Fruit fly (Drosophila melanogaster) whole organism, embryonic: ENCODE data around the gene Zaf1.

Source experiments
- ATbp ChIP-seq: fragments of 200-800 bp; sonication (Bioruptor generic); optimal IDR thresholded peaks from 2 replicates; lab custom pipeline; 2017; ENCODE audit warnings: missing biosample characterization, mild to moderate bottlenecking, missing genetic modification characterization, missing genetic modification reagents
- Bdp1 ChIP-seq: fragments of 200-800 bp; sonication (Bioruptor generic); optimal IDR thresholded peaks from 3 replicates; lab custom pipeline; 2016; ENCODE audit warnings: missing biosample characterization, missing genetic modification characterization
- CG10267 ChIP-seq: fragments of 200-800 bp; sonication (Bioruptor generic); optimal IDR thresholded peaks from 2 replicates; lab custom pipeline; 2018; ENCODE audit warnings: missing biosample characterization, mild to moderate bottlenecking, missing genetic modification characterization, moderate library complexity
- CG11085 ChIP-seq: fragments of 200-800 bp; sonication (Bioruptor generic); IDR thresholded peaks from 2 replicates; pipeline ENCODE4 v1.3.6; 2022; ENCODE audit warnings: missing biosample characterization, missing genetic modification characterization
- CG12071 ChIP-seq: fragments of 200-800 bp; sonication (Bioruptor generic); optimal IDR thresholded peaks from 3 replicates; lab custom pipeline; 2018; ENCODE audit warnings: missing biosample characterization, mild to moderate bottlenecking, missing genetic modification characterization
- CG13424 ChIP-seq: fragments of 200-800 bp; sonication (Bioruptor generic); optimal IDR thresholded peaks from 2 replicates; lab custom pipeline; 2019; ENCODE audit warnings: missing biosample characterization, mild to moderate bottlenecking, missing genetic modification characterization, moderate library complexity
- CG17829 ChIP-seq: fragments of 200-800 bp; optimal IDR thresholded peaks from 2 replicates; lab custom pipeline; 2019; ENCODE audit warnings: missing biosample characterization, mild to moderate bottlenecking, missing genetic modification characterization, moderate library complexity
- CG1832 ChIP-seq: fragments of 200-800 bp; sonication (Bioruptor generic); optimal IDR thresholded peaks from 2 replicates; lab custom pipeline; 2017; ENCODE audit warnings: missing biosample characterization, mild to moderate bottlenecking, missing genetic modification characterization, inconsistent platforms
- CG18764 ChIP-seq: fragments of 200-800 bp; sonication (Bioruptor generic); optimal IDR thresholded peaks from 3 replicates; lab custom pipeline; 2016; ENCODE audit warnings: missing biosample characterization, missing genetic modification characterization
- CG31365 ChIP-seq: fragments of 200-800 bp; sonication (Bioruptor generic); optimal IDR thresholded peaks from 2 replicates; lab custom pipeline; 2018; ENCODE audit warnings: missing biosample characterization, mild to moderate bottlenecking, missing genetic modification characterization
- CG32532 ChIP-seq: fragments of 200-800 bp; sonication (Bioruptor generic); IDR thresholded peaks from 2 replicates; pipeline ENCODE4 v1.3.6; 2022; ENCODE audit warnings: missing biosample characterization, missing genetic modification characterization
- CG34224 ChIP-seq: fragments of 200-800 bp; sonication (Bioruptor generic); IDR thresholded peaks from 3 replicates; pipeline ENCODE4 v1.3.6; 2022; ENCODE audit warnings: missing biosample characterization, missing genetic modification characterization; ENCODE audit not compliant: partially characterized antibody
- CG34422 ChIP-seq: fragments of 200-800 bp; sonication (Bioruptor generic); IDR thresholded peaks from 3 replicates; pipeline ENCODE4 v1.3.6; 2022; ENCODE audit warnings: missing biosample characterization, missing genetic modification characterization
- CG4360 ChIP-seq: fragments of 200-800 bp; sonication (Bioruptor generic); IDR thresholded peaks from 2 replicates; pipeline ENCODE4 v1.3.6; 2022; ENCODE audit warnings: missing biosample characterization, missing genetic modification characterization
- CG6654 ChIP-seq: fragments of 200-800 bp; sonication (Bioruptor generic); optimal IDR thresholded peaks from 2 replicates; lab custom pipeline; 2017; ENCODE audit warnings: missing biosample characterization, mild to moderate bottlenecking, missing genetic modification characterization
- CG6854 ChIP-seq: fragments of 200-800 bp; sonication (Bioruptor generic); optimal IDR thresholded peaks from 3 replicates; lab custom pipeline; 2017; ENCODE audit warnings: missing biosample characterization, mild to moderate bottlenecking, missing genetic modification characterization
- CG8089 ChIP-seq: fragments of 200-800 bp; sonication (Bioruptor generic); optimal IDR thresholded peaks from 3 replicates; lab custom pipeline; 2016; ENCODE audit warnings: missing biosample characterization, missing genetic modification characterization
- CG9215 ChIP-seq: fragments of 200-800 bp; sonication (Bioruptor generic); IDR thresholded peaks from 2 replicates; pipeline ENCODE4 v1.3.6; 2022; ENCODE audit warnings: missing biosample characterization, missing genetic modification characterization
- CrebB ChIP-seq: fragments of 200-800 bp; sonication (Bioruptor generic); optimal IDR thresholded peaks from 3 replicates; lab custom pipeline; 2018; ENCODE audit warnings: missing biosample characterization, mild to moderate bottlenecking, missing genetic modification characterization
- Deaf1 ChIP-seq: fragments of 200-800 bp; optimal IDR thresholded peaks from 3 replicates; lab custom pipeline; 2019; ENCODE audit warnings: missing biosample characterization, mild to moderate bottlenecking, missing genetic modification characterization, moderate library complexity
- Dfd ChIP-seq, 2 experiments: fragments of >200 bp; optimal IDR thresholded peaks; 2 replicates each; lab custom pipeline; 2017; ENCODE audit warnings: missing biosample characterization in 2 of 2, missing genetic modification characterization in 2 of 2
- Drgx ChIP-seq: fragments of 200-800 bp; sonication (Bioruptor generic); IDR thresholded peaks from 2 replicates; pipeline ENCODE4 v1.3.6; 2022; ENCODE audit warnings: missing biosample characterization, missing genetic modification characterization
- Elba2 ChIP-seq: fragments of 200-800 bp; sonication (Bioruptor generic); optimal IDR thresholded peaks from 3 replicates; lab custom pipeline; 2016; ENCODE audit warnings: missing biosample characterization, missing genetic modification characterization
- Fer3 ChIP-seq: fragments of 200-800 bp; sonication (Bioruptor generic); optimal IDR thresholded peaks from 2 replicates; lab custom pipeline; 2018; ENCODE audit warnings: missing biosample characterization, mild to moderate bottlenecking, missing genetic modification characterization, moderate library complexity
- H15 ChIP-seq: fragments of 200-800 bp; sonication (Bioruptor generic); IDR thresholded peaks from 3 replicates; pipeline ENCODE4 v1.3.6; 2022; ENCODE audit warnings: missing biosample characterization, missing genetic modification characterization
- H2.0 ChIP-seq: fragments of 200-800 bp; sonication (Bioruptor generic); IDR thresholded peaks from 2 replicates; pipeline ENCODE4 v1.3.6; 2022; ENCODE audit warnings: missing biosample characterization, missing genetic modification characterization
- HHEX ChIP-seq: fragments of 200-800 bp; sonication (Bioruptor generic); optimal IDR thresholded peaks from 3 replicates; lab custom pipeline; 2017; ENCODE audit warnings: missing biosample characterization, mild to moderate bottlenecking, missing genetic modification characterization, missing genetic modification reagents
- HmgZ ChIP-seq: fragments of 200-800 bp; sonication (Bioruptor generic); optimal IDR thresholded peaks from 2 replicates; lab custom pipeline; 2018; ENCODE audit warnings: missing biosample characterization, mild to moderate bottlenecking, missing genetic modification characterization
- Hr3 ChIP-seq: fragments of 200-800 bp; sonication (Bioruptor generic); optimal IDR thresholded peaks from 3 replicates; lab custom pipeline; 2016; ENCODE audit warnings: missing biosample characterization, missing genetic modification characterization
- Med ChIP-seq: fragments of 200-800 bp; sonication (Bioruptor generic); peaks from one replicate; lab custom pipeline; 2016; ENCODE audit warnings: missing biosample characterization, missing genetic modification characterization, mild to moderate bottlenecking, inconsistent platforms, moderate library complexity
- Six4 ChIP-seq: fragments of 200-800 bp; sonication (Bioruptor generic); optimal IDR thresholded peaks from 2 replicates; lab custom pipeline; 2016; ENCODE audit warnings: missing biosample characterization, missing genetic modification characterization
- Ssrp ChIP-seq: fragments of 200-800 bp; sonication (Bioruptor generic); optimal IDR thresholded peaks from 2 replicates; lab custom pipeline; 2018; ENCODE audit warnings: missing biosample characterization, mild to moderate bottlenecking, missing genetic modification characterization, moderate library complexity
- amos ChIP-seq: fragments of 200-800 bp; sonication (Bioruptor generic); IDR thresholded peaks from 2 replicates; pipeline ENCODE4 v1.3.6; 2022; ENCODE audit warnings: missing biosample characterization, missing genetic modification characterization; ENCODE audit not compliant: partially characterized antibody
- ash1 ChIP-seq: fragments of 200-800 bp; sonication (Bioruptor generic); optimal IDR thresholded peaks from 2 replicates; lab custom pipeline; 2018; ENCODE audit warnings: missing biosample characterization, mild to moderate bottlenecking, missing genetic modification characterization
- bowl ChIP-seq: fragments of 200-800 bp; sonication (Bioruptor generic); IDR thresholded peaks from 2 replicates; pipeline ENCODE4 v1.3.6; 2022; ENCODE audit warnings: missing biosample characterization, missing genetic modification characterization
- chinmo ChIP-seq: fragments of 200-800 bp; sonication (Bioruptor generic); IDR thresholded peaks from 4 replicates; pipeline ENCODE4 v1.3.6; 2022; ENCODE audit warnings: missing biosample characterization, missing genetic modification characterization; ENCODE audit not compliant: partially characterized antibody
- chm ChIP-seq: fragments of 200-800 bp; sonication (Bioruptor generic); IDR thresholded peaks from 2 replicates; pipeline ENCODE4 v1.3.6; 2022; ENCODE audit warnings: missing biosample characterization, missing genetic modification characterization
- hb ChIP-seq: fragments of 200-800 bp; sonication (Bioruptor generic); IDR thresholded peaks from 3 replicates; pipeline ENCODE4 v1.3.6; 2022; ENCODE audit warnings: missing biosample characterization, missing genetic modification characterization; ENCODE audit not compliant: partially characterized antibody
- hbn ChIP-seq: fragments of 200-800 bp; sonication (Bioruptor generic); IDR thresholded peaks from 2 replicates; pipeline ENCODE4 v1.3.6; 2022; ENCODE audit warnings: missing biosample characterization, missing genetic modification characterization; ENCODE audit not compliant: partially characterized antibody
- kah ChIP-seq: fragments of 200-800 bp; sonication (Bioruptor generic); optimal IDR thresholded peaks from 2 replicates; lab custom pipeline; 2018; ENCODE audit warnings: missing biosample characterization, mild to moderate bottlenecking, missing genetic modification characterization
- otp ChIP-seq: fragments of 200-800 bp; sonication (Bioruptor generic); IDR thresholded peaks from 3 replicates; pipeline ENCODE4, ENCODE4 v1.3.6; 2022; ENCODE audit warnings: missing biosample characterization, missing genetic modification characterization
- pan ChIP-seq, 4 experiments: fragments of >200 bp in 3 of 4; fragments of 200-800 bp in 1 of 4; sonication (Bioruptor generic) in 1 of 4; optimal IDR thresholded peaks in 3 of 4; IDR thresholded peaks in 1 of 4; 2 replicates each; pipeline versions ENCODE4 v1.3.6 to Lab custom; 2017 to 2022; ENCODE audit warnings: missing biosample characterization in 2 of 4, missing genetic modification characterization in 2 of 4, mixed read lengths in 1 of 4
- pum ChIP-seq: fragments of 200-800 bp; sonication (Bioruptor generic); optimal IDR thresholded peaks from 2 replicates; lab custom pipeline; 2016; ENCODE audit warnings: missing biosample characterization, missing genetic modification characterization
- row ChIP-seq: fragments of 200-800 bp; sonication (Bioruptor generic); IDR thresholded peaks from 3 replicates; pipeline ENCODE4 v1.3.6; 2022; ENCODE audit warnings: missing biosample characterization, missing genetic modification characterization
- sd ChIP-seq: fragments of 200-800 bp; sonication (Bioruptor generic); optimal IDR thresholded peaks from 3 replicates; lab custom pipeline; 2018; ENCODE audit warnings: missing biosample characterization, mild to moderate bottlenecking, missing genetic modification characterization, moderate library complexity
- shn ChIP-seq: fragments of 200-800 bp; sonication (Bioruptor generic); optimal IDR thresholded peaks from 3 replicates; lab custom pipeline; 2016; ENCODE audit warnings: missing biosample characterization, missing genetic modification characterization
- sqz ChIP-seq: fragments of 200-800 bp; sonication (Bioruptor generic); optimal IDR thresholded peaks from 3 replicates; lab custom pipeline; 2018; ENCODE audit warnings: missing biosample characterization, mild to moderate bottlenecking, missing genetic modification characterization

The Zaf1 gene

DNA sequence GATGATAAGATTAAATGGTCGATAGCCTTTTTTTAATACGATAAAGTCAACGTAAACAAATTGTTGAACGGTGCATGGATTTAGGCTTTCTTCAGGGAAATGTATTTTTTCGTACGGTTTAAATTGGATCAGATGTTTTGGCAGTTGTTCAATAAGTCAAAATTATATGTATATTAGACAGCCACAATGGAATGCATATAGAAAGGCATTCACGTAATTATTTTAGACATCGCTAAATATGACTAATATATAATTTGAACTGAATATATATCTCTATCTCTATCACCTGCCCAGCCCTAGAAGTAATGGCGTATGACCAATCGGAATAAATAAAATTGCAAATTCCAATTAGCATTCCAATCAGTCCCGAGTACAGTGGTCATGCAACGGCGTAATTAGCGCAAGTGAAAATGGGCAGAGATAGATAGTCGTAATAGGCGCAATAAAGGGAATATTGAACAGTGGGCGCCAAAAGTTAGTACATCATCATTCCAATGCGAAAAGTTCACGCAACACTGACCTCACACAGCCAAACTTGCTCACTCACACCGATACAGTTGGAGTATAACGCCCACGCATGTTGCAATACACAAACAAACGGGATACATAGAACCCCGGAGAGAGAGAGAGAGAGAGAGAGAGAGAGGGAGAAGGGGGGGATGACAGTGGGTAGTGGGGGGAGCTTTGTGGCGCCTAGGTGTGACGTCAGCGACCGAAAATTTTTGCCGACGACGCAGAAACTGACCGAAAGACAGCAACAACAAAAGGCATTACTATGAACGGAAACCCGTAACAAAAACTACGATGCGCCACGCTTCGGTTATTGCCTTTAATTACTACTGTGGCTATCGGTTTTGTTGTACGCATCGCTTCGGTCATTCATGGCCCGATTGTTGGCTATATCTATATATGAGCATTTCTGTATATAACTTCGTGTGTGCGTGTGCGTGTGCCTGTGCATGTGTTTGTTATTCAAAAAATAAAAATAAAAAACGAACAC lies 23.2 kb upstream of the Zaf1 start (continued):
- peak; percentile 25 for TF ChIP-seq CrebB (tag; lab: Kevin White, UChicago)
- no peak for TF ChIP-seq H15
- no peak for TF ChIP-seq CG4360 (GFP tag; lab: Robert Waterston, UW)
- TF ChIP-seq ash1: peak; percentile 25
- TF ChIP-seq chinmo (GFP tag; lab: Robert Waterston, UW): peak; percentile 87; the same call in 3 of the 4 replicates
- 0 out of 3 replicates have a peak, but pooled peaks have one; percentile 6 for TF ChIP-seq row (GFP tag; lab: Robert Waterston, UW)
- TF ChIP-seq HHEX (GFP tag; lab: Kevin White, UChicago): peak; percentile 18
- TF ChIP-seq CG6654 (GFP tag; lab: Kevin White, UChicago): no peak
- no peak for TF ChIP-seq hb (GFP tag; lab: Robert Waterston, UW)
- peak; percentile 98 for TF ChIP-seq Elba2 (GFP tag; lab: Kevin White, UChicago)
- TF ChIP-seq kah: no peak
- TF ChIP-seq Dfd (GFP tag; optimal IDR thresholded peaks at IDR 0.05; lab: Kevin White, UChicago): no peak
- TF ChIP-seq amos (GFP tag; lab: Robert Waterston, UW): peak; percentile 12; the same call in 1 of the 2 replicates
- no peak for TF ChIP-seq CG13424 (tag; lab: Kevin White, UChicago)
- no peak for TF ChIP-seq CG10267 (tag; lab: Kevin White, UChicago)
- TF ChIP-seq CG12071 (GFP tag; lab: Kevin White, UChicago): no peak
- TF ChIP-seq CG1832: peak; percentile 57
- TF ChIP-seq Drgx (GFP tag; lab: Robert Waterston, UW): peak; percentile 30; the same call in 1 of the 2 replicates
- TF ChIP-seq CG11085: no peak
- TF ChIP-seq CG34224: peak; percentile 14; the same call in 1 of the 3 replicates
- TF ChIP-seq chm: 0 out of 2 replicates have a peak, but pooled peaks have one; percentile 37
- TF ChIP-seq sd: peak; percentile 87

DNA sequence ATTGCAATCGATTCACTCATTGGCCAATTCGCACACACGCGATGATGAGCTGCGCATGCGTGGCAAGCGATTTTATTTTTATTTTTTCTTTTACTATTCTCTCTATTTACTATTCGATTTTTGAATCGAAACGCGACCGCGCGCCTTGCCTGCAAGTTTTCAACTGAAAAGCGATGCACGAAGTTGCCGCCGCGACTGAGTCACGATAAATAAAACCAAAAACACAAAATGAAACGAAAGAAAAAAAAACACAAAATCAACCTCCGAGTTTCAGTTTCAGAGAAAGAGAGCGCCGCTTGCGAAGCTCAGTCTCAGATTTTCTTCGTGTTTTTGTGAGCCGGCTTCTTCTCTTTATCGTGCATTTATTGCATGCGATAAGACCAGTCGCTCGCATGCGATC lies 21.4 kb upstream of the Zaf1 start:
- TF ChIP-seq CG6854 (GFP tag; lab: Kevin White, UChicago): no peak
- TF ChIP-seq otp: 0 out of 3 replicates have a peak, but pooled peaks have one; percentile 4
- peak; percentile 51 for TF ChIP-seq Deaf1 (tag; lab: Kevin White, UChicago)
- no peak for TF ChIP-seq bowl (GFP tag; lab: Robert Waterston, UW)
- TF ChIP-seq CG8089: no peak
- TF ChIP-seq Fer3: no peak
- 0 out of 2 replicates have a peak, but pooled peaks have one; percentile 23 for TF ChIP-seq Drgx (GFP tag; lab: Robert Waterston, UW)
- no peak for TF ChIP-seq CG31365
- TF ChIP-seq CG9215: no peak
- TF ChIP-seq chinmo (GFP tag; lab: Robert Waterston, UW): 0 out of 4 replicates have a peak, but pooled peaks have one; percentile 74
- no peak for TF ChIP-seq Six4 (GFP tag; lab: Kevin White, UChicago)
- no peak for TF ChIP-seq Hr3
- peak; percentile 62 for TF ChIP-seq sqz (GFP tag; lab: Kevin White, UChicago)
- peak; percentile 2 for TF ChIP-seq ATbp (GFP tag; lab: Kevin White, UChicago)
- no peak for TF ChIP-seq pum
- peak; percentile 49 for TF ChIP-seq Med (GFP tag; lab: Kevin White, UChicago)
- TF ChIP-seq Ssrp (tag; lab: Kevin White, UChicago): no peak
- no peak for TF ChIP-seq HHEX (GFP tag; lab: Kevin White, UChicago)
- no peak for TF ChIP-seq HmgZ (tag; lab: Kevin White, UChicago)
- TF ChIP-seq Bdp1 (GFP tag; lab: Kevin White, UChicago): no peak
- no peak for TF ChIP-seq CG32532 (GFP tag; lab: Robert Waterston, UW)
- TF ChIP-seq pan (optimal IDR thresholded peaks at IDR 0.05; lab: Kevin White, UChicago): no peak
- no peak for TF ChIP-seq pan (GFP tag; optimal IDR thresholded peaks at IDR 0.05 in 1 of 2, IDR thresholded peaks at IDR 0.05 in 1 of 2)
- TF ChIP-seq CG18764 (GFP tag; lab: Kevin White, UChicago): no peak
- TF ChIP-seq shn (GFP tag; lab: Kevin White, UChicago): no peak
- TF ChIP-seq CG17829 (tag; lab: Kevin White, UChicago): no peak
- 0 out of 2 replicates have a peak, but pooled peaks have one; percentile 31 for TF ChIP-seq hbn (GFP tag; lab: Robert Waterston, UW)
- TF ChIP-seq H2.0 (GFP tag; lab: Robert Waterston, UW): no peak
- peak; percentile 51; the same call in 1 of the 3 replicates for TF ChIP-seq CG34422 (GFP tag; lab: Robert Waterston, UW)
